Worm (Caenorhabditis elegans) whole organism, young adult: Measurements from ENCODE around the gene srh-61.

Experiments
- B0035.1 ChIP-seq: sonication (generic microtip); optimal IDR thresholded peaks from 2 replicates; lab custom pipeline; 2016; ENCODE audit warnings: missing genetic modification characterization, mild to moderate bottlenecking, missing compliant biosample characterization, missing genotype, missing genetic modification reagents
- B0261.1 ChIP-seq: sonication (generic microtip); optimal IDR thresholded peaks from 2 replicates; lab custom pipeline; 2016; ENCODE audit warnings: mild to moderate bottlenecking, missing genetic modification characterization, moderate library complexity, missing compliant biosample characterization
- D2030.7 ChIP-seq: fragments of 200-800 bp; sonication (Bioruptor generic); IDR thresholded peaks from 2 replicates; pipeline ENCODE4 v1.3.6; 2022; ENCODE audit warnings: missing genetic modification reagents, missing genetic modification characterization, missing compliant biosample characterization
- F37B4.10 ChIP-seq: fragments of 200-800 bp; sonication (Bioruptor generic); IDR thresholded peaks from 2 replicates; pipeline ENCODE4 v1.3.6; 2022; ENCODE audit warnings: missing genetic modification characterization, missing compliant biosample characterization
- F39B2.1 ChIP-seq: fragments of 200-800 bp; sonication (Bioruptor generic); IDR thresholded peaks from 2 replicates; pipeline ENCODE4 v1.3.6; 2022; ENCODE audit warnings: missing genetic modification reagents, missing genetic modification characterization, missing compliant biosample characterization
- F55B11.4 ChIP-seq: sonication (generic microtip); optimal IDR thresholded peaks from 2 replicates; lab custom pipeline; 2016; ENCODE audit warnings: missing compliant biosample characterization, missing genetic modification characterization, borderline replicate concordance; ENCODE audit not compliant: insufficient read depth
- T07F8.4 ChIP-seq: sonication (generic microtip); optimal IDR thresholded peaks from 2 replicates; lab custom pipeline; 2016; ENCODE audit warnings: mild to moderate bottlenecking, missing genetic modification characterization, moderate library complexity, missing compliant biosample characterization
- Y53F4B.3 ChIP-seq: fragments of 200-800 bp; sonication (Bioruptor generic); IDR thresholded peaks from 2 replicates; pipeline ENCODE4 v1.3.6; 2022; ENCODE audit warnings: missing genetic modification reagents, missing genetic modification characterization, missing compliant biosample characterization
- Y53G8AR.9 ChIP-seq: fragments of 200-800 bp; sonication (Bioruptor generic); conservative IDR thresholded peaks from 2 replicates; pipeline ENCODE4 v1.3.6; 2022; ENCODE audit warnings: missing genetic modification reagents, missing genetic modification characterization, missing compliant biosample characterization
- aptf-3 ChIP-seq: fragments of 200-800 bp; sonication (Bioruptor generic); IDR thresholded peaks from 2 replicates; pipeline ENCODE4 v1.3.6; 2022; ENCODE audit warnings: missing genetic modification characterization, missing compliant biosample characterization
- atf-7 ChIP-seq: sonication (generic microtip); optimal IDR thresholded peaks from 2 replicates; lab custom pipeline; 2017; ENCODE audit warnings: mild to moderate bottlenecking, missing genetic modification characterization, missing compliant biosample characterization
- athp-1 ChIP-seq: sonication (generic microtip); optimal IDR thresholded peaks from 2 replicates; lab custom pipeline; 2017; ENCODE audit warnings: mild to moderate bottlenecking, missing genetic modification characterization, missing compliant biosample characterization
- attf-6 ChIP-seq: fragments of 200-800 bp; sonication (Bioruptor generic); IDR thresholded peaks from 2 replicates; pipeline ENCODE4 v1.3.6; 2022; ENCODE audit warnings: missing genetic modification reagents, missing genetic modification characterization, missing compliant biosample characterization
- cebp-1 ChIP-seq, 2 experiments: fragments of 200-800 bp in 1 of 2; sonication (Bioruptor generic) in 1 of 2; sonication (generic microtip) in 1 of 2; IDR thresholded peaks in 1 of 2; optimal IDR thresholded peaks in 1 of 2; 2 replicates each; pipeline versions ENCODE4 v1.3.6 to Lab custom; 2017 to 2022; ENCODE audit warnings: missing compliant biosample characterization in 2 of 2, missing genetic modification characterization in 2 of 2, mild to moderate bottlenecking in 1 of 2, missing genetic modification reagents in 1 of 2, moderate library complexity in 1 of 2
- ceh-91 ChIP-seq: fragments of 200-800 bp; sonication (Bioruptor generic); IDR thresholded peaks from 2 replicates; pipeline ENCODE4 v1.3.6; 2022; ENCODE audit warnings: missing genetic modification reagents, missing genetic modification characterization, missing compliant biosample characterization
- dpff-1 ChIP-seq: sonication (generic microtip); optimal IDR thresholded peaks from 2 replicates; lab custom pipeline; 2017; ENCODE audit warnings: mild to moderate bottlenecking, missing genetic modification characterization, missing compliant biosample characterization
- efl-1 ChIP-seq: fragments of 150-350 bp; optimal IDR thresholded peaks from 2 replicates; lab custom pipeline; 2014; ENCODE audit warnings: missing biosample characterization, missing genetic modification reagents, missing genetic modification characterization
- egl-44 ChIP-seq: fragments of 200-800 bp; sonication (Bioruptor generic); IDR thresholded peaks from 2 replicates; pipeline ENCODE4 v1.3.6; 2022; ENCODE audit warnings: missing genetic modification reagents, missing genetic modification characterization, missing compliant biosample characterization
- ekl-4 ChIP-seq: fragments of 200-800 bp; sonication (Bioruptor generic); IDR thresholded peaks from 2 replicates; pipeline ENCODE4 v1.3.6; 2022; ENCODE audit warnings: missing genetic modification reagents, missing genetic modification characterization, missing compliant biosample characterization
- hmg-1.2 ChIP-seq: fragments of 200-800 bp; sonication (Bioruptor generic); IDR thresholded peaks from 2 replicates; pipeline ENCODE4 v1.3.6; 2022; ENCODE audit warnings: missing genetic modification reagents, missing genetic modification characterization, missing compliant biosample characterization
- lag-1 ChIP-seq: fragments of 200-800 bp; sonication (Bioruptor generic); IDR thresholded peaks from 2 replicates; pipeline ENCODE4 v1.3.6; 2022; ENCODE audit warnings: missing genetic modification reagents, missing genetic modification characterization, missing compliant biosample characterization
- let-526 ChIP-seq: fragments of 200-800 bp; sonication (Bioruptor generic); IDR thresholded peaks from 2 replicates; pipeline ENCODE4 v1.3.6; 2022; ENCODE audit warnings: missing genetic modification reagents, missing genetic modification characterization, missing compliant biosample characterization
- lin-26 ChIP-seq: fragments of 200-800 bp; sonication (Bioruptor generic); IDR thresholded peaks from 2 replicates; pipeline ENCODE4 v1.3.6; 2022; ENCODE audit warnings: missing genetic modification reagents, missing genetic modification characterization, missing compliant biosample characterization
- lin-35 ChIP-seq, 3 experiments: fragments of 150-350 bp in 2 of 3; sonication (generic microtip) in 1 of 3; optimal IDR thresholded peaks; 2 replicates each; lab custom pipeline; 2014 to 2018; ENCODE audit warnings: missing biosample characterization in 3 of 3, missing genetic modification characterization in 3 of 3, missing genetic modification reagents in 3 of 3
- lin-54 ChIP-seq: fragments of 200-800 bp; sonication (Bioruptor generic); optimal IDR thresholded peaks from 2 replicates; lab custom pipeline; 2018; ENCODE audit warnings: mild to moderate bottlenecking, missing genetic modification characterization, missing compliant biosample characterization
- lsy-27 ChIP-seq: sonication (generic microtip); optimal IDR thresholded peaks from 2 replicates; lab custom pipeline; 2017; ENCODE audit warnings: missing genetic modification characterization, mild to moderate bottlenecking, missing compliant biosample characterization, antibody characterized with exemption, missing genotype, borderline replicate concordance; ENCODE audit not compliant: insufficient read depth
- madf-3 ChIP-seq: fragments of 200-800 bp; sonication (Bioruptor generic); IDR thresholded peaks from 2 replicates; pipeline ENCODE4 v1.3.6; 2022; ENCODE audit warnings: missing genetic modification reagents, missing genetic modification characterization, missing compliant biosample characterization
- mxl-1 ChIP-seq: sonication (generic microtip); optimal IDR thresholded peaks from 2 replicates; lab custom pipeline; 2016; ENCODE audit warnings: missing genetic modification characterization, missing compliant biosample characterization
- nhr-27 ChIP-seq: fragments of 200-800 bp; sonication (Bioruptor generic); optimal IDR thresholded peaks from 2 replicates; lab custom pipeline; 2018; ENCODE audit warnings: mild to moderate bottlenecking, missing genetic modification characterization, moderate library complexity, missing compliant biosample characterization
- pha-4 ChIP-seq: fragments of 150-350 bp; sonication (generic microtip); optimal IDR thresholded peaks from 2 replicates; lab custom pipeline; 2014; ENCODE audit warnings: missing biosample characterization, missing genetic modification reagents, missing genetic modification characterization
- rpc-1 ChIP-seq, 2 experiments: fragments of 150-350 bp in 1 of 2; sonication (generic microtip) in 1 of 2; optimal IDR thresholded peaks; 2 replicates each; lab custom pipeline; 2014 to 2018; ENCODE audit warnings: missing biosample characterization in 1 of 2, missing genetic modification characterization in 1 of 2, missing genetic modification reagents in 1 of 2, missing genotype in 1 of 2
- sdz-38 ChIP-seq: sonication (generic microtip); optimal IDR thresholded peaks from 2 replicates; lab custom pipeline; 2016; ENCODE audit warnings: missing genotype, missing genetic modification characterization, missing compliant biosample characterization
- sea-2 ChIP-seq: fragments of 200-800 bp; sonication (Bioruptor generic); IDR thresholded peaks from 2 replicates; pipeline ENCODE4 v1.3.6; 2022; ENCODE audit warnings: missing genetic modification characterization, missing compliant biosample characterization
- snpc-3.4 ChIP-seq: sonication (generic microtip); optimal IDR thresholded peaks from 2 replicates; lab custom pipeline; 2017; ENCODE audit warnings: missing genetic modification characterization, mild to moderate bottlenecking, missing compliant biosample characterization, antibody characterized with exemption, moderate library complexity, missing genotype, missing genetic modification reagents
- somi-1 ChIP-seq: fragments of 200-800 bp; sonication (Bioruptor generic); optimal IDR thresholded peaks from 2 replicates; lab custom pipeline; 2018; ENCODE audit warnings: mild to moderate bottlenecking, missing genetic modification characterization, missing compliant biosample characterization
- tbx-9 ChIP-seq: sonication (generic microtip); optimal IDR thresholded peaks from 2 replicates; lab custom pipeline; 2016; ENCODE audit warnings: borderline replicate concordance, missing genetic modification characterization, inconsistent platforms, missing compliant biosample characterization
- zfh-2 ChIP-seq: fragments of 200-800 bp; sonication (Bioruptor generic); conservative IDR thresholded peaks from 2 replicates; pipeline ENCODE4 v1.3.6; 2022; ENCODE audit warnings: missing genetic modification reagents, missing genetic modification characterization, missing compliant biosample characterization
- zim-3 ChIP-seq: sonication (generic microtip); optimal IDR thresholded peaks from 2 replicates; lab custom pipeline; 2017; ENCODE audit warnings: mild to moderate bottlenecking, missing genetic modification characterization, moderate library complexity, missing compliant biosample characterization
- ztf-18 ChIP-seq: sonication (generic microtip); optimal IDR thresholded peaks from 2 replicates; lab custom pipeline; 2016; ENCODE audit warnings: missing genotype, mild to moderate bottlenecking, missing genetic modification characterization, missing compliant biosample characterization

srh-61 gene

DNA sequence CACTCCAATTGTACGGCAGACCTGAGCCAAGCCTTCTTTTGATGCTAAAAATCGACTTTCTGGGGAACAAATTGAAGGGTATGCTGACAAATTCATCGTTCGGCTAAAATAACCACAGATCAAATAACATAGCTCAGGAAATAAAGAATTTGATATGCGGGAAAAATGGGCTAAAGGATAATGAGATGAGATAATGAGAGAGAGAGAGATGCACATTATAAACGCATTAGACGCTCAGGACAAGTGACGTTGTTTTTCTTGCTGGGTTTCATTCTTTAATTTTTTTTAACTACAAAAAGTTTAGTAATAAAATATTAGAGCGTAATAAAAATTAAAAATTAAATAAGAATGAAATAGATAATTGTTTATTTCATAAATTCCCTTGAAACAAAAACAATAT lies 1.6 kb downstream of the srh-61 start, which contains the start of gene srh-69:
Gene srh-69, minus strand, starts transcription at position 101 of the 400 bp plus-strand sequence.
- TF ChIP-seq madf-3 = no peak
- TF ChIP-seq lin-35 (GFP tag; optimal IDR thresholded peaks at IDR 0.05; lab: Kevin White, UChicago) = no peak
- no peak for TF ChIP-seq hmg-1.2
- no peak for TF ChIP-seq lin-26
- no peak for TF ChIP-seq F39B2.1
- TF ChIP-seq lin-54 (GFP tag; lab: Kevin White, UChicago) = no peak
- TF ChIP-seq rpc-1 (optimal IDR thresholded peaks at IDR 0.05; lab: Kevin White, UChicago) = no peak
- no peak for TF ChIP-seq rpc-1 (tag; optimal IDR thresholded peaks at IDR 0.05; lab: Kevin White, UChicago)
- no peak for TF ChIP-seq egl-44
- no peak for TF ChIP-seq zfh-2
- no peak for TF ChIP-seq D2030.7 (GFP tag; lab: Robert Waterston, UW)

DNA sequence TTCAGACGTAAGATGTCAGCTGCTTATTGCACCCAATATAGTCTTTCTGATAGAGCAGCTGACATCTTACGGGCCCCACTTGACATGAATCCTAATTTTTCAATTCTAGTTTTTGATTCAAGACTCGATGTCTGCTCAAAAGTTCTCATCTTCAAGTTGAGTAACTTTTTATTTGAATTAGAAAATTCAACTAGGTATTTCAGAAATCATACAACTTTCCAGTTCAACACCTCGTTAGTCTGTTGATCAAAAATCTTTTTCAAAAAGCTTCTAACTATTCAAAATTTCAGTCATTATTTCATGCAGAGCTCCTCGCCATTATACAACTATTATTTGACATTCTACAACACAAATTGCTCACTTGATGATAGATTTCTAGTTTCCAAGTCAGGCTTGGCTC lies 4.3 kb downstream of the srh-61 start, which contains the start of gene srh-73:
Gene srh-73, plus strand, starts transcription at position 301 of the 400 bp plus-strand sequence.
- TF ChIP-seq dpff-1 (tag; lab: Kevin White, UChicago) = no peak
- no peak for TF ChIP-seq egl-44
- no peak for TF ChIP-seq cebp-1 (GFP tag; IDR thresholded peaks at IDR 0.05; lab: Robert Waterston, UW)
- TF ChIP-seq cebp-1 (tag; optimal IDR thresholded peaks at IDR 0.05; lab: Kevin White, UChicago) = no peak
- no peak for TF ChIP-seq pha-4 (tag; lab: Kevin White, UChicago)
- TF ChIP-seq let-526 (GFP tag; lab: Robert Waterston, UW) = no peak
- TF ChIP-seq somi-1 = no peak
- TF ChIP-seq sea-2 (GFP tag; lab: Robert Waterston, UW) = no peak
- TF ChIP-seq snpc-3.4 (tag; lab: Kevin White, UChicago) = no peak
- no peak for TF ChIP-seq Y53F4B.3 (GFP tag; lab: Robert Waterston, UW)
- no peak for TF ChIP-seq attf-6 (GFP tag; lab: Robert Waterston, UW)
- no peak for TF ChIP-seq aptf-3 (GFP tag; lab: Robert Waterston, UW)

DNA sequence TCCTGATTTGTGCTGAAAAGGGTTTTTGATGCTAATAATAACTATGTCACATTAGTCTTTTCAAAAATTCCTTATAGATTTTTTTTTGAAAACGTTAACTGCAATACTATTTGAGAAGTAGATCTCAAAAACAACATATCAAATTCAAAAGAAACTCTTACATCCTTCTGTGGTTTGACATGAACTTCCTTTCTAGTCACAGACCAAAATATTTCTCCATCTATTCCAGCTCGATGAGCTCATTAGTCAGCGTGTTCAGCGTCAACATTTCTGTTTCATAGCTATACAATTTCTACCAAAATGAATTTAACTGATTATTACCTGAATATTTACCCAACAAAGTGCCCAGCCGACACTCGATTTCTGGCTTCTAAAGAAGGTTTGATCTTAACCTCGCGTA lies 7.6 kb downstream of the srh-61 start, which contains the start of gene srh-67:
Gene srh-67, plus strand, starts transcription at position 301 of the 400 bp plus-strand sequence.
- TF ChIP-seq B0261.1 (tag; lab: Kevin White, UChicago) (no peak), ztf-18 (tag; lab: Kevin White, UChicago) (no peak), zim-3 (tag; lab: Kevin White, UChicago) (no peak), ekl-4 (GFP tag; lab: Robert Waterston, UW) (no peak), ceh-91 (GFP tag; lab: Robert Waterston, UW) (no peak), sdz-38 (tag; lab: Kevin White, UChicago) (no peak), athp-1 (no peak), efl-1 (no peak), nhr-27 (tag; lab: Kevin White, UChicago) (no peak), atf-7 (tag; lab: Kevin White, UChicago) (no peak), lag-1 (GFP tag; lab: Robert Waterston, UW) (no peak), mxl-1 (tag; lab: Kevin White, UChicago) (no peak), F37B4.10 (GFP tag; lab: Robert Waterston, UW) (no peak), F39B2.1 (no peak), Y53G8AR.9 (no peak)

DNA sequence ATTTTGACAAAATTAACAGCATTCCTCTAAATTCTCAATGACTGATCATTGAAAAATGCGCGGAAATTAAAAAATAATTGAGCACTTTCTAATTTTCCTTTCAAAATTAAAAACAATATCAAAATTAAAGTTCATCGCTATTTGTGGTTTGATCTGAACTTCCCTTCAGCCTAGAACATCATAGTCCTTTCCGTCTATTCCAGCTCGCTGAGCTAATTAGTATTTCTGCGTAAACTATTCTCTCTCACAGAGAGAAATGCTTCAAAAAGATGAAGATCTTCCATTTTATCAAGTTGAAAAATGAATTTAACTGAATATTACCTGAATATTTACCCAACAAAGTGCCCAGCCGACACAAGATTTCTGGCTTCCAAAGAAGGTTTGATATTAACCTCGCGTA lies 9.2 kb downstream of the srh-61 start, which contains the start of gene srh-68:
Gene srh-68, plus strand, starts transcription at position 301 of the 400 bp plus-strand sequence.
- TF ChIP-seq B0035.1 (tag; lab: Kevin White, UChicago) (no peak), F55B11.4 (tag; lab: Kevin White, UChicago) (no peak), T07F8.4 (tag; lab: Kevin White, UChicago) (no peak), snpc-3.4 (tag; lab: Kevin White, UChicago) (no peak), tbx-9 (tag; lab: Kevin White, UChicago) (no peak), lsy-27 (tag; lab: Kevin White, UChicago) (no peak)
